Worm (Caenorhabditis elegans) whole organism, early embryonic: ENCODE data around the gene sluh-7.
A peak's percentile ranks its signal among the peaks of the same experiment; 100 is the strongest.

ENCODE experiments used
- B0310.2 ChIP-seq: sonication (generic microtip); optimal IDR thresholded peaks from 2 replicates; lab custom pipeline; 2016; ENCODE audit warnings: mild to moderate bottlenecking, missing genetic modification characterization, missing compliant biosample characterization
- F13C5.2 ChIP-seq: sonication (generic microtip); optimal IDR thresholded peaks from 2 replicates; lab custom pipeline; 2017; ENCODE audit warnings: mild to moderate bottlenecking, missing genetic modification characterization, inconsistent platforms, missing compliant biosample characterization
- aly-1 ChIP-seq: sonication (generic microtip); optimal IDR thresholded peaks from 2 replicates; lab custom pipeline; 2016; ENCODE audit warnings: missing genetic modification characterization, missing compliant biosample characterization
- ama-1 ChIP-seq: fragments of 150-350 bp; optimal IDR thresholded peaks from 2 replicates; lab custom pipeline; 2014
- ceh-13 ChIP-seq: fragments of 200-800 bp; sonication (Bioruptor generic); optimal IDR thresholded peaks from 2 replicates; lab custom pipeline; 2018; ENCODE audit warnings: mild to moderate bottlenecking, missing genetic modification characterization, missing compliant biosample characterization
- ceh-36 ChIP-seq: sonication (generic microtip); optimal IDR thresholded peaks from 2 replicates; lab custom pipeline; 2016; ENCODE audit warnings: missing genetic modification characterization, inconsistent platforms, missing compliant biosample characterization
- ets-7 ChIP-seq: sonication (generic microtip); optimal IDR thresholded peaks from 2 replicates; lab custom pipeline; 2016; ENCODE audit warnings: missing genotype, missing genetic modification characterization, missing compliant biosample characterization
- flt-1 ChIP-seq: fragments of 200-800 bp; sonication (Bioruptor generic); IDR thresholded peaks from 2 replicates; pipeline ENCODE4 v1.3.6; 2022; ENCODE audit warnings: missing genetic modification characterization, missing compliant biosample characterization
- hmbx-1 ChIP-seq: sonication (generic microtip); optimal IDR thresholded peaks from 2 replicates; lab custom pipeline; 2016; ENCODE audit warnings: mild to moderate bottlenecking, missing genetic modification characterization, missing compliant biosample characterization
- hmg-4 ChIP-seq: fragments of 200-800 bp; sonication (Bioruptor generic); optimal IDR thresholded peaks from 2 replicates; lab custom pipeline; 2018; ENCODE audit warnings: mild to moderate bottlenecking, missing genetic modification characterization, missing compliant biosample characterization
- hnd-1 ChIP-seq: sonication (generic microtip); optimal IDR thresholded peaks from 2 replicates; lab custom pipeline; 2016; ENCODE audit warnings: missing genetic modification characterization, missing compliant biosample characterization
- pes-1 ChIP-seq: fragments of 200-800 bp; sonication (Bioruptor generic); IDR thresholded peaks from 2 replicates; pipeline ENCODE4 v1.3.6; 2022; ENCODE audit warnings: missing genetic modification reagents, missing genetic modification characterization, missing compliant biosample characterization
- scrt-1 ChIP-seq: fragments of 200-800 bp; sonication (Bioruptor generic); IDR thresholded peaks from 2 replicates; pipeline ENCODE4 v1.3.6; 2022; ENCODE audit warnings: missing genetic modification characterization, missing compliant biosample characterization
- sea-1 ChIP-seq: fragments of 200-800 bp; sonication (Bioruptor generic); conservative IDR thresholded peaks from 2 replicates; pipeline ENCODE4 v1.3.6; 2022; ENCODE audit warnings: missing genetic modification characterization, missing compliant biosample characterization
- tbx-11 ChIP-seq: fragments of 200-800 bp; sonication (Bioruptor generic); IDR thresholded peaks from 2 replicates; pipeline ENCODE4 v1.3.6; 2022; ENCODE audit warnings: missing genetic modification characterization, missing compliant biosample characterization
- tbx-37 ChIP-seq: fragments of 200-800 bp; sonication (Bioruptor generic); conservative IDR thresholded peaks from 2 replicates; pipeline ENCODE4 v1.3.6; 2022; ENCODE audit warnings: missing genetic modification reagents, missing genetic modification characterization, missing compliant biosample characterization
- tra-4 ChIP-seq: sonication (generic microtip); optimal IDR thresholded peaks from 2 replicates; lab custom pipeline; 2017; ENCODE audit warnings: missing genetic modification characterization, missing compliant biosample characterization

The sluh-7 gene

ce11 chrV:10352928-10353427, 2.6 kb downstream of the sluh-7 start, which contains the start of gene nol-56:
nol-56 (minus strand) TSS chrV:10352978.
- 0 out of 2 replicates have a peak, but pooled peaks have one; percentile 37 for TF ChIP-seq pes-1
- no peak for TF ChIP-seq tra-4 (tag; lab: Kevin White, UChicago)

- TF ChIP-seq tra-4 (tag; lab: Kevin White, UChicago) (no peak), hmbx-1 (tag; lab: Kevin White, UChicago) (no peak), ets-7 (no peak), tbx-11 (no peak), tbx-37 (GFP tag; lab: Robert Waterston, UW) (no peak), ceh-13 (GFP tag; lab: Kevin White, UChicago) (no peak), scrt-1 (GFP tag; lab: Robert Waterston, UW) (no peak), hmg-4 (GFP tag; lab: Kevin White, UChicago) (no peak), B0310.2 (tag; lab: Kevin White, UChicago) (no peak), ama-1 (lab: Kevin White, UChicago) (no peak), sea-1 (GFP tag; lab: Robert Waterston, UW) (no peak), F13C5.2 (tag; lab: Kevin White, UChicago) (no peak), pes-1 (no peak), ceh-36 (tag; lab: Kevin White, UChicago) (no peak), aly-1 (tag; lab: Kevin White, UChicago) (no peak), flt-1 (no peak), hnd-1 (tag; lab: Kevin White, UChicago) (no peak)
These were observed 5.6 kb downstream of the sluh-7 start, which contains the start of gene K07C5.9 for ce11 chrV:10350054-10350453. K07C5.9 (minus strand) TSS chrV:10350154.

ce11 chrV:10342904-10343303, 12.7 kb downstream of the sluh-7 start, which contains the start of gene K07C5.3:
K07C5.3 (plus strand) TSS chrV:10343032.
- TF ChIP-seq pes-1, result no peak
- TF ChIP-seq F13C5.2 (tag; lab: Kevin White, UChicago), result no peak
- no peak for TF ChIP-seq ama-1 (lab: Kevin White, UChicago)
- TF ChIP-seq hmbx-1 (tag; lab: Kevin White, UChicago), result no peak
- TF ChIP-seq scrt-1 (GFP tag; lab: Robert Waterston, UW), result no peak
- TF ChIP-seq tra-4 (tag; lab: Kevin White, UChicago), result no peak
- TF ChIP-seq aly-1 (tag; lab: Kevin White, UChicago), result no peak
- TF ChIP-seq hnd-1 (tag; lab: Kevin White, UChicago), result no peak
- TF ChIP-seq flt-1, result no peak
- TF ChIP-seq tbx-11, result no peak
- TF ChIP-seq B0310.2 (tag; lab: Kevin White, UChicago), result no peak
- no peak for TF ChIP-seq tbx-37 (GFP tag; lab: Robert Waterston, UW)
- no peak for TF ChIP-seq sea-1 (GFP tag; lab: Robert Waterston, UW)
- no peak for TF ChIP-seq ceh-36 (tag; lab: Kevin White, UChicago)

ce11 chrV:10341905-10342328, 13.7 kb downstream of the sluh-7 start, which contains the start of gene K07C5.13:
K07C5.13 (plus strand) TSS chrV:10342055.
- TF ChIP-seq tbx-11 (peak; percentile 61; the same call in 1 of the 2 replicates), tbx-37 (GFP tag; lab: Robert Waterston, UW) (0 out of 2 replicates have a peak, but pooled peaks have one; percentile 36), sea-1 (GFP tag; lab: Robert Waterston, UW) (peak; percentile 75; the same call in 1 of the 2 replicates), flt-1 (peak; percentile 56), pes-1 (peak; percentile 61; the same call in 1 of the 2 replicates), scrt-1 (GFP tag; lab: Robert Waterston, UW) (peak; percentile 51; the same call in 1 of the 2 replicates)

ce11 chrV:10339200-10339599, 16.4 kb downstream of the sluh-7 start, which contains the start of gene K07C5.2:
K07C5.2 (plus strand) TSS chrV:10339500.
- TF ChIP-seq scrt-1 (GFP tag; lab: Robert Waterston, UW) (no peak), tra-4 (tag; lab: Kevin White, UChicago) (no peak), B0310.2 (tag; lab: Kevin White, UChicago) (no peak), ets-7 (no peak), F13C5.2 (tag; lab: Kevin White, UChicago) (no peak), sea-1 (GFP tag; lab: Robert Waterston, UW) (no peak), pes-1 (no peak), hnd-1 (tag; lab: Kevin White, UChicago) (no peak), ceh-36 (tag; lab: Kevin White, UChicago) (no peak), hmg-4 (GFP tag; lab: Kevin White, UChicago) (no peak), ceh-13 (GFP tag; lab: Kevin White, UChicago) (no peak), flt-1 (no peak), aly-1 (tag; lab: Kevin White, UChicago) (no peak), tbx-11 (no peak)

- no peak for TF ChIP-seq tbx-11
- no peak for TF ChIP-seq flt-1
- no peak for TF ChIP-seq tra-4 (tag; lab: Kevin White, UChicago)
- no peak for TF ChIP-seq pes-1
- no peak for TF ChIP-seq hmbx-1 (tag; lab: Kevin White, UChicago)
- TF ChIP-seq sea-1 (GFP tag; lab: Robert Waterston, UW), result no peak
- no peak for TF ChIP-seq F13C5.2 (tag; lab: Kevin White, UChicago)
- no peak for TF ChIP-seq hmg-4 (GFP tag; lab: Kevin White, UChicago)
- TF ChIP-seq hnd-1 (tag; lab: Kevin White, UChicago), result no peak
- TF ChIP-seq ceh-13 (GFP tag; lab: Kevin White, UChicago), result no peak
- no peak for TF ChIP-seq tbx-37 (GFP tag; lab: Robert Waterston, UW)
These were observed 17.2 kb downstream of the sluh-7 start, which contains the start of gene arx-2 for ce11 chrV:10338305-10338992. arx-2 (minus strand) TSS chrV:10338355.

ce11 chrV:10333843-10334242, 21.8 kb downstream of the sluh-7 start:
- no peak for TF ChIP-seq tbx-11
- no peak for TF ChIP-seq aly-1 (tag; lab: Kevin White, UChicago)
- TF ChIP-seq ama-1 (lab: Kevin White, UChicago), result no peak
- no peak for TF ChIP-seq flt-1
- no peak for TF ChIP-seq F13C5.2 (tag; lab: Kevin White, UChicago)
- TF ChIP-seq scrt-1 (GFP tag; lab: Robert Waterston, UW), result no peak
- TF ChIP-seq tra-4 (tag; lab: Kevin White, UChicago), result no peak
- TF ChIP-seq tbx-37 (GFP tag; lab: Robert Waterston, UW), result no peak
- no peak for TF ChIP-seq sea-1 (GFP tag; lab: Robert Waterston, UW)
